Comparison of ENCODE assay signal across 4 fruit fly cellular contexts in genomic region chr3R:17686875-17687274, dm6.
A peak's percentile ranks its signal among the peaks of the same experiment; 100 is the strongest.
TF ChIP-seq lines count a peak whose summit lies in the region.

Gene CG31249, minus strand, starts transcription at chr3R:17687071.

- TF ChIP-seq CTCF in whole organism, embryonic (GFP tag; optimal IDR thresholded peaks at IDR 0.05; lab: Kevin White, UChicago): no peak

TF ChIP-seq in whole organism, adult, 20 proteins besides CTCF, POLR2A, EP300 and RAD21:
- TF ChIP-seq CG7101 (tag; optimal IDR thresholded peaks at IDR 0.05; lab: Kevin White, UChicago) (peak; percentile 22), CG14711 (tag; optimal IDR thresholded peaks at IDR 0.05; lab: Kevin White, UChicago) (no peak), bab1 (GFP tag; optimal IDR thresholded peaks at IDR 0.05; lab: Kevin White, UChicago) (peak; percentile 49), Crg-1 (GFP tag; optimal IDR thresholded peaks at IDR 0.05; lab: Kevin White, UChicago) (peak; percentile 16), cnc (optimal IDR thresholded peaks at IDR 0.05; lab: Kevin White, UChicago) (no peak)

TF ChIP-seq in whole organism, embryonic, 481 proteins besides CTCF, POLR2A, EP300 and RAD21 (continues in another document):
- TF ChIP-seq hbn (GFP tag; IDR thresholded peaks at IDR 0.05; lab: Robert Waterston, UW; ENCODE audit: partially characterized antibody) (peak; percentile 83), Myb (GFP tag; optimal IDR thresholded peaks at IDR 0.05; lab: Kevin White, UChicago) (peak; percentile 12), vvl (GFP tag; IDR thresholded peaks at IDR 0.05; lab: Robert Waterston, UW) (peak; percentile 39; the same call in 1 of the 2 replicates), CoRest (tag; optimal IDR thresholded peaks at IDR 0.05; lab: Kevin White, UChicago) (peak; percentile 26), CG11456 (GFP tag; IDR thresholded peaks at IDR 0.05; lab: Robert Waterston, UW) (no peak), pan (optimal IDR thresholded peaks at IDR 0.05; lab: Kevin White, UChicago) (no peak), pan (GFP tag; optimal IDR thresholded peaks at IDR 0.05 in 1 of 2, IDR thresholded peaks at IDR 0.05 in 1 of 2) (no peak), ttk (GFP tag; IDR thresholded peaks at IDR 0.05; lab: Robert Waterston, UW) (no peak), CG18011 (GFP tag; optimal IDR thresholded peaks at IDR 0.05; lab: Kevin White, UChicago) (no peak), CG7963 (GFP tag; IDR thresholded peaks at IDR 0.05; lab: Robert Waterston, UW; ENCODE audit: partially characterized antibody) (0 out of 3 replicates have a peak, but pooled peaks have one; percentile 45), Dp (GFP tag; optimal IDR thresholded peaks at IDR 0.05; lab: Kevin White, UChicago) (peak; percentile 45), gfzf (GFP tag; optimal IDR thresholded peaks at IDR 0.05; lab: Kevin White, UChicago) (peak; percentile 18), CG32532 (GFP tag; IDR thresholded peaks at IDR 0.05; lab: Robert Waterston, UW) (peak; percentile 40; the same call in 1 of the 2 replicates), Kr (GFP tag; optimal IDR thresholded peaks at IDR 0.05; lab: Kevin White, UChicago) (no peak), tna (GFP tag; IDR thresholded peaks at IDR 0.05; lab: Robert Waterston, UW; ENCODE audit: partially characterized antibody) (peak; percentile 62), CG16813 (GFP tag; IDR thresholded peaks at IDR 0.05; lab: Robert Waterston, UW; ENCODE audit: partially characterized antibody) (peak; percentile 65), HLH4C (GFP tag; IDR thresholded peaks at IDR 0.05; lab: Robert Waterston, UW; ENCODE audit: partially characterized antibody) (peak; percentile 69), zen2 (GFP tag; IDR thresholded peaks at IDR 0.05; lab: Robert Waterston, UW; ENCODE audit: partially characterized antibody) (peak; percentile 73; the same call in 2 of the 3 replicates), lilli (GFP tag; optimal IDR thresholded peaks at IDR 0.05; lab: Kevin White, UChicago) (peak; percentile 44), fu2 (GFP tag; optimal IDR thresholded peaks at IDR 0.05; lab: Kevin White, UChicago) (no peak), sd (tag; optimal IDR thresholded peaks at IDR 0.05; lab: Kevin White, UChicago) (no peak), Rfx (GFP tag; IDR thresholded peaks at IDR 0.05; lab: Robert Waterston, UW) (peak; percentile 29; the same call in 1 of the 2 replicates), CG12391 (tag; optimal IDR thresholded peaks at IDR 0.05; lab: Kevin White, UChicago) (peak; percentile 43), Hsf (GFP tag; optimal IDR thresholded peaks at IDR 0.05; lab: Kevin White, UChicago) (no peak), vnd (GFP tag; IDR thresholded peaks at IDR 0.05; lab: Robert Waterston, UW; ENCODE audit: partially characterized antibody) (peak; percentile 32; the same call in 1 of the 3 replicates), CG14710 (tag; optimal IDR thresholded peaks at IDR 0.05; lab: Kevin White, UChicago) (peak; percentile 18)

TF ChIP-seq in whole organism, prepupa, 60 proteins besides CTCF, POLR2A, EP300 and RAD21:
- TF ChIP-seq CG4318 (GFP tag; optimal IDR thresholded peaks at IDR 0.05; lab: Kevin White, UChicago) (no peak), esn (GFP tag; optimal IDR thresholded peaks at IDR 0.05; lab: Kevin White, UChicago) (peak; percentile 46), CG8632 (GFP tag; optimal IDR thresholded peaks at IDR 0.05; lab: Kevin White, UChicago) (no peak), CG3032 (tag; optimal IDR thresholded peaks at IDR 0.05; lab: Kevin White, UChicago) (peak; percentile 18), fd85E (GFP tag; optimal IDR thresholded peaks at IDR 0.05; lab: Kevin White, UChicago) (no peak), CG9139 (GFP tag; optimal IDR thresholded peaks at IDR 0.05; lab: Kevin White, UChicago) (no peak), salr (GFP tag; optimal IDR thresholded peaks at IDR 0.05; lab: Kevin White, UChicago) (no peak)

TF ChIP-seq in whole organism, wandering third instar larva, 38 proteins besides CTCF, POLR2A, EP300 and RAD21:
- TF ChIP-seq ey (GFP tag; optimal IDR thresholded peaks at IDR 0.05; lab: Kevin White, UChicago): peak; percentile 15
- no peak for TF ChIP-seq dl (GFP tag; optimal IDR thresholded peaks at IDR 0.05; lab: Kevin White, UChicago; ENCODE audit: insufficient read depth in 1 of 2, partially characterized antibody in 2 of 2)
- peak; percentile 43 for TF ChIP-seq HLH106 (tag; optimal IDR thresholded peaks at IDR 0.05; lab: Kevin White, UChicago)
- TF ChIP-seq Rel (GFP tag; optimal IDR thresholded peaks at IDR 0.05; lab: Kevin White, UChicago): no peak
- TF ChIP-seq Rel (tag; optimal IDR thresholded peaks at IDR 0.05; lab: Kevin White, UChicago): peak; percentile 71
TF ChIP-seq in whole organism, wandering third instar larva: peak in this region for 3.
